Fruit fly (Drosophila melanogaster): Measurements from ENCODE around the gene CG15563.

Gene CG15563

DNA sequence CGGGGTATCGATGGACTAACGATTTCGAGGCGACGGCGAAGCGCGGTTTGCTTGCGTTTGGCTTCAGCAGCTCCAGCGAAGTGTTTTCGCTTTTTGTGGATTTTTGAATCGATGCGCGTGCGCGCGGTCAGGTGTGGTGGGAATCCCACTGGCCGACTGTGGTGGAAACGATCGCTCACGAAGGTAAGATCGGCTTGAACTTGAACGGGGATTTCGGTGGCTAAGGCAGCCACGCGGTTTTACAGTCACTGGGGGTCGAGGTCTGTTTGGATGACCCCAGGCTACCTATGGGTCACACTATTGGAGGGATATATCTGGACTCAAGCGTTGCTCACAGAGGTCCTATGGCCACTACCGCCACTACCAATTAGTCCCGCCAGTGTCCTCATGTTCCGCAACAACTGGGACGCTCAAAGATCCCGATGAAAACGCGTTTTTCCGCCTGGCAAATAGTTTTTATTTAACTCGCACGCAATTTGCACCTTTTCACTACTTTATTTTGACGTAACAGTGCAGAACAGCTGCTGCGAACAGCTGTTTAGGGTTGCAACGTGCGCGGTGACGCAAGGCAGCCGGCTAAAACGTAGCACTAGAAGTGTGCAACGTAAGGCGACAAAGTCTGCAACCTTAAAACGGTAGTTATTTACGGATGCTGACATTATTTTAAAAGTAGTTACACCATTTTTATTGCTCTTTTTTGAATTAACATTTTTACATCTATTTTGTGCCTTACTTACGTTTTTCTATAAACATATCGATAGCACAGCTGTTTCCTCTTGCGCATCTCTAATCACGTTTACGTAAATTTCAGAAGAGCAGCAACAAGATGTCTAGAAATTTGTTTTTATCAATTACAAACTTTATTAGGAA is 20.2 kb upstream of the CG15563 start, which contains the start of the genes qless and mRpL32 (continued):
- peak; percentile 15; the same call in 1 of the 2 replicates for TF ChIP-seq onecut (GFP tag; IDR thresholded peaks at IDR 0.05)
- no peak for TF ChIP-seq Hr51 (GFP tag; optimal IDR thresholded peaks at IDR 0.05)
- TF ChIP-seq grau (tag; optimal IDR thresholded peaks at IDR 0.05) = peak; percentile 30
- TF ChIP-seq jing (GFP tag; optimal IDR thresholded peaks at IDR 0.05) = no peak
- TF ChIP-seq Sox100B (GFP tag; optimal IDR thresholded peaks at IDR 0.05) = peak; percentile 46
- TF ChIP-seq Bgb (GFP tag; IDR thresholded peaks at IDR 0.05; ENCODE audit: partially characterized antibody) = peak; percentile 65
- peak; percentile 6 for TF ChIP-seq CG12104 (GFP tag; optimal IDR thresholded peaks at IDR 0.05)
- no peak for TF ChIP-seq CG12219 (GFP tag; optimal IDR thresholded peaks at IDR 0.05)
- TF ChIP-seq CG43689 (GFP tag; IDR thresholded peaks at IDR 0.05) = peak; percentile 13; the same call in 1 of the 2 replicates
- peak; percentile 65 for TF ChIP-seq HLH3B (GFP tag; IDR thresholded peaks at IDR 0.05)
- TF ChIP-seq CG4617 (GFP tag; optimal IDR thresholded peaks at IDR 0.05; ENCODE audit: borderline replicate concordance) = peak; percentile 33
- TF ChIP-seq NfI (GFP tag; optimal IDR thresholded peaks at IDR 0.05) = peak; percentile 35
- TF ChIP-seq Vsx1 (GFP tag; optimal IDR thresholded peaks at IDR 0.05) = no peak
- TF ChIP-seq CG10366 (GFP tag; IDR thresholded peaks at IDR 0.05) = peak; percentile 60
- TF ChIP-seq Myb (GFP tag; optimal IDR thresholded peaks at IDR 0.05) = no peak
- peak; percentile 83 for TF ChIP-seq unc-4 (GFP tag; IDR thresholded peaks at IDR 0.05; ENCODE audit: partially characterized antibody)
- peak; percentile 69 for TF ChIP-seq CG11093 (GFP tag; IDR thresholded peaks at IDR 0.05)
- TF ChIP-seq org-1 (GFP tag; optimal IDR thresholded peaks at IDR 0.05) = no peak
- no peak for TF ChIP-seq CG10543 (GFP tag; optimal IDR thresholded peaks at IDR 0.05)
- peak; percentile 64 for TF ChIP-seq Antp (GFP tag; optimal IDR thresholded peaks at IDR 0.05)
- peak; percentile 78 for TF ChIP-seq sob (GFP tag; IDR thresholded peaks at IDR 0.05)
- TF ChIP-seq Hand (GFP tag; optimal IDR thresholded peaks at IDR 0.05) = no peak
- no peak for TF ChIP-seq CG8478 (optimal IDR thresholded peaks at IDR 0.05)
- TF ChIP-seq hth (optimal IDR thresholded peaks at IDR 0.05) = no peak
- TF ChIP-seq CG6765 (GFP tag; optimal IDR thresholded peaks at IDR 0.05) = no peak
- TF ChIP-seq al (GFP tag; IDR thresholded peaks at IDR 0.05) = peak; percentile 85
- TF ChIP-seq Adf1 (GFP tag; IDR thresholded peaks at IDR 0.05) = no peak
- peak; percentile 61; the same call in 1 of the 2 replicates for TF ChIP-seq CG2129 (GFP tag; IDR thresholded peaks at IDR 0.05; ENCODE audit: partially characterized antibody)
- peak; percentile 80 for TF ChIP-seq B-H1 (GFP tag; IDR thresholded peaks at IDR 0.05)
- peak; percentile 71 for TF ChIP-seq kay (GFP tag; optimal IDR thresholded peaks at IDR 0.05)
- peak; percentile 46 for TF ChIP-seq nerfin-1 (tag; optimal IDR thresholded peaks at IDR 0.05)
- peak; percentile 26 for TF ChIP-seq Bdp1 (GFP tag; optimal IDR thresholded peaks at IDR 0.05)
- TF ChIP-seq Ptx1 (GFP tag; IDR thresholded peaks at IDR 0.05) = peak; percentile 86
- peak; percentile 25 for TF ChIP-seq Atf-2 (GFP tag; optimal IDR thresholded peaks at IDR 0.05)
- TF ChIP-seq CG7372 (GFP tag; IDR thresholded peaks at IDR 0.05) = peak; percentile 79
- TF ChIP-seq CG14860 (GFP tag; IDR thresholded peaks at IDR 0.05; ENCODE audit: partially characterized antibody) = peak; percentile 55; the same call in 2 of the 3 replicates
- TF ChIP-seq CG9817 (tag; optimal IDR thresholded peaks at IDR 0.05) = peak; percentile 33
- TF ChIP-seq Optix (GFP tag; IDR thresholded peaks at IDR 0.05) = no peak
- no peak for TF ChIP-seq CG12744 (GFP tag; optimal IDR thresholded peaks at IDR 0.05)
- peak; percentile 80; the same call in 1 of the 2 replicates for TF ChIP-seq MBD-R2 (GFP tag; IDR thresholded peaks at IDR 0.05)
- TF ChIP-seq Atf6 (GFP tag; IDR thresholded peaks at IDR 0.05) = peak; percentile 43; the same call in 1 of the 2 replicates
- TF ChIP-seq NC2β (GFP tag; optimal IDR thresholded peaks at IDR 0.05) = peak; percentile 25
- TF ChIP-seq Side (GFP tag; optimal IDR thresholded peaks at IDR 0.05) = peak; percentile 59
- TF ChIP-seq fu2 (GFP tag; optimal IDR thresholded peaks at IDR 0.05) = peak; percentile 59
- TF ChIP-seq NC2α (GFP tag; optimal IDR thresholded peaks at IDR 0.05) = no peak
- TF ChIP-seq Meics (GFP tag; optimal IDR thresholded peaks at IDR 0.05) = no peak
- no peak for TF ChIP-seq trh (GFP tag; optimal IDR thresholded peaks at IDR 0.05)
- no peak for TF ChIP-seq schlank (tag; optimal IDR thresholded peaks at IDR 0.05)
- peak; percentile 81 for TF ChIP-seq knrl (GFP tag; IDR thresholded peaks at IDR 0.05; ENCODE audit: partially characterized antibody)

All from whole organism, embryonic.